Fruit fly (Drosophila melanogaster): ENCODE data around the gene CG1146.

Gene CG1146

dm6 chr3L:2494183-2494541 lies 5.6 kb downstream of the CG1146 start (continued):
- TF ChIP-seq bsh (GFP tag; optimal IDR thresholded peaks at IDR 0.05), result peak in 1 of 2 experiments; percentile 76
- TF ChIP-seq ssp (GFP tag; IDR thresholded peaks at IDR 0.05), result peak; percentile 82
- TF ChIP-seq grn (GFP tag; optimal IDR thresholded peaks at IDR 0.05), result peak; percentile 59
- TF ChIP-seq Bdp1 (GFP tag; optimal IDR thresholded peaks at IDR 0.05), result peak; percentile 16
- no peak for TF ChIP-seq Atf-2 (GFP tag; optimal IDR thresholded peaks at IDR 0.05)
- TF ChIP-seq CG15601 (tag; optimal IDR thresholded peaks at IDR 0.05), result peak; percentile 32
- peak; percentile 38 for TF ChIP-seq gcm2 (GFP tag; optimal IDR thresholded peaks at IDR 0.05)
- peak; percentile 82 for TF ChIP-seq grau (tag; optimal IDR thresholded peaks at IDR 0.05)
- peak; percentile 23 for TF ChIP-seq slp2 (GFP tag; optimal IDR thresholded peaks at IDR 0.05)
- peak; percentile 90 for TF ChIP-seq dmrt99B (tag; optimal IDR thresholded peaks at IDR 0.05)
- no peak for TF ChIP-seq wek (GFP tag; optimal IDR thresholded peaks at IDR 0.05)
- no peak for TF ChIP-seq unc-4 (GFP tag; IDR thresholded peaks at IDR 0.05; ENCODE audit: partially characterized antibody)
- TF ChIP-seq Antp (GFP tag; optimal IDR thresholded peaks at IDR 0.05), result peak; percentile 91
- no peak for TF ChIP-seq NC2α (GFP tag; optimal IDR thresholded peaks at IDR 0.05)
- TF ChIP-seq ems (GFP tag; optimal IDR thresholded peaks at IDR 0.05), result peak; percentile 76
- TF ChIP-seq Eip74EF (GFP tag; optimal IDR thresholded peaks at IDR 0.05), result peak in 1 of 2 experiments; percentile 64
- peak; percentile 84 for TF ChIP-seq CG31224 (GFP tag; IDR thresholded peaks at IDR 0.05)
- peak; percentile 69 for TF ChIP-seq Ravus (GFP tag; IDR thresholded peaks at IDR 0.05)
- peak; percentile 29; the same call in 1 of the 2 replicates for TF ChIP-seq CG4360 (GFP tag; IDR thresholded peaks at IDR 0.05)
- peak; percentile 89 for TF ChIP-seq Xrp1 (GFP tag; IDR thresholded peaks at IDR 0.05)
- peak; percentile 66 for TF ChIP-seq trem (tag; optimal IDR thresholded peaks at IDR 0.05)
- peak; percentile 83 for TF ChIP-seq PHDP (tag; optimal IDR thresholded peaks at IDR 0.05)
- peak; percentile 40 for TF ChIP-seq Ets97D (GFP tag; optimal IDR thresholded peaks at IDR 0.05)
- TF ChIP-seq CG5953 (GFP tag; IDR thresholded peaks at IDR 0.05), result peak; percentile 60
- peak; percentile 75 for TF ChIP-seq Dip3 (GFP tag; optimal IDR thresholded peaks at IDR 0.05)
- TF ChIP-seq hth (optimal IDR thresholded peaks at IDR 0.05), result no peak
- TF ChIP-seq NC2β (GFP tag; optimal IDR thresholded peaks at IDR 0.05), result peak; percentile 33
- peak; percentile 73 for TF ChIP-seq tio (GFP tag; optimal IDR thresholded peaks at IDR 0.05)
- TF ChIP-seq Bteb2 (GFP tag; optimal IDR thresholded peaks at IDR 0.05), result peak; percentile 59
- TF ChIP-seq CG17612 (GFP tag; IDR thresholded peaks at IDR 0.05), result peak; percentile 85
- TF ChIP-seq CG4854 (GFP tag; optimal IDR thresholded peaks at IDR 0.05), result peak; percentile 82
- TF ChIP-seq CG14710 (tag; optimal IDR thresholded peaks at IDR 0.05), result peak; percentile 68
- TF ChIP-seq CG5245 (GFP tag; optimal IDR thresholded peaks at IDR 0.05), result peak; percentile 82
- peak; percentile 75; the same call in 2 of the 3 replicates for TF ChIP-seq jigr1 (GFP tag; IDR thresholded peaks at IDR 0.05)
- no peak for TF ChIP-seq CG7271 (tag; optimal IDR thresholded peaks at IDR 0.05)
- TF ChIP-seq CG18764 (GFP tag; optimal IDR thresholded peaks at IDR 0.05), result peak; percentile 82
- no peak for TF ChIP-seq Scr (GFP tag; IDR thresholded peaks at IDR 0.05; ENCODE audit: partially characterized antibody)
- TF ChIP-seq CG12236 (GFP tag; optimal IDR thresholded peaks at IDR 0.05), result no peak
- TF ChIP-seq Dref (GFP tag; IDR thresholded peaks at IDR 0.05), result no peak
- peak in 1 of 2 experiments; percentile 5 for TF ChIP-seq crp (GFP tag; optimal IDR thresholded peaks at IDR 0.05)
- peak; percentile 57; the same call in 1 of the 2 replicates for TF ChIP-seq Dip2 (GFP tag; IDR thresholded peaks at IDR 0.05)
- no peak for TF ChIP-seq CG33557 (GFP tag; optimal IDR thresholded peaks at IDR 0.05)
- TF ChIP-seq Nf-YB (GFP tag; optimal IDR thresholded peaks at IDR 0.05), result peak; percentile 52
- TF ChIP-seq dan (GFP tag; IDR thresholded peaks at IDR 0.05), result peak; percentile 66
- peak; percentile 33 for TF ChIP-seq chn (GFP tag; optimal IDR thresholded peaks at IDR 0.05)
- no peak for TF ChIP-seq Elba2 (GFP tag; optimal IDR thresholded peaks at IDR 0.05)
- TF ChIP-seq maf-S (GFP tag; optimal IDR thresholded peaks at IDR 0.05), result peak; percentile 72
- no peak for TF ChIP-seq Dfd (GFP tag; optimal IDR thresholded peaks at IDR 0.05)
- peak; percentile 88 for TF ChIP-seq CG34422 (GFP tag; IDR thresholded peaks at IDR 0.05)
- TF ChIP-seq gsb-n (tag; optimal IDR thresholded peaks at IDR 0.05), result peak; percentile 25
- peak; percentile 45 for TF ChIP-seq Vsx1 (GFP tag; optimal IDR thresholded peaks at IDR 0.05)
